Worm (Caenorhabditis elegans) whole organism, young adult: ENCODE results near the gene F01D5.3.

Experiments
- C06A6.2 ChIP-seq: fragments of 200-800 bp; sonication (Bioruptor generic); conservative IDR thresholded peaks from 2 replicates; pipeline ENCODE4 v1.3.6; 2022; ENCODE audit warnings: missing genetic modification characterization, missing compliant biosample characterization
- F52B5.7 ChIP-seq: sonication (generic microtip); optimal IDR thresholded peaks from 2 replicates; lab custom pipeline; 2016; ENCODE audit warnings: mild to moderate bottlenecking, missing genetic modification characterization, missing compliant biosample characterization
- F57A8.1 ChIP-seq: fragments of 200-800 bp; sonication (Bioruptor generic); optimal IDR thresholded peaks from 2 replicates; lab custom pipeline; 2018; ENCODE audit warnings: mild to moderate bottlenecking, missing genetic modification characterization, moderate library complexity, missing compliant biosample characterization
- F57C9.4 ChIP-seq: sonication (generic microtip); optimal IDR thresholded peaks from 2 replicates; lab custom pipeline; 2017; ENCODE audit warnings: mild to moderate bottlenecking, missing genetic modification characterization, missing compliant biosample characterization
- T26A5.8 ChIP-seq: sonication (generic microtip); optimal IDR thresholded peaks from 2 replicates; lab custom pipeline; 2016; ENCODE audit warnings: missing genetic modification characterization, missing compliant biosample characterization
- ama-1 ChIP-seq, 3 experiments: fragments of 150-350 bp in 1 of 3; sonication (generic microtip) in 2 of 3; optimal IDR thresholded peaks; 2 replicates each; lab custom pipeline; 2014 to 2018; ENCODE audit warnings: missing biosample characterization in 2 of 3, missing genetic modification characterization in 2 of 3, missing genetic modification reagents in 2 of 3
- aptf-3 ChIP-seq: fragments of 200-800 bp; sonication (Bioruptor generic); IDR thresholded peaks from 2 replicates; pipeline ENCODE4 v1.3.6; 2022; ENCODE audit warnings: missing genetic modification characterization, missing compliant biosample characterization
- athp-1 ChIP-seq: sonication (generic microtip); optimal IDR thresholded peaks from 2 replicates; lab custom pipeline; 2017; ENCODE audit warnings: mild to moderate bottlenecking, missing genetic modification characterization, missing compliant biosample characterization
- attf-6 ChIP-seq: fragments of 200-800 bp; sonication (Bioruptor generic); IDR thresholded peaks from 2 replicates; pipeline ENCODE4 v1.3.6; 2022; ENCODE audit warnings: missing genetic modification reagents, missing genetic modification characterization, missing compliant biosample characterization
- cebp-2 ChIP-seq: fragments of 200-800 bp; sonication (Bioruptor generic); IDR thresholded peaks from 2 replicates; pipeline ENCODE4 v1.3.6; 2022; ENCODE audit warnings: missing genetic modification characterization, missing compliant biosample characterization
- dpl-1 ChIP-seq: fragments of 150-350 bp; optimal IDR thresholded peaks from 2 replicates; lab custom pipeline; 2014; ENCODE audit warnings: missing biosample characterization, missing genetic modification reagents, missing genetic modification characterization
- egrh-3 ChIP-seq: fragments of 200-800 bp; sonication (Bioruptor generic); IDR thresholded peaks from 2 replicates; pipeline ENCODE4 v1.3.6; 2022; ENCODE audit warnings: missing genetic modification reagents, missing genetic modification characterization, missing compliant biosample characterization
- hrde-1 ChIP-seq: sonication (generic microtip); optimal IDR thresholded peaks from 2 replicates; lab custom pipeline; 2016; ENCODE audit warnings: missing genetic modification characterization, mild to moderate bottlenecking, missing compliant biosample characterization, moderate library complexity, missing genotype, missing genetic modification reagents, borderline replicate concordance
- hsf-1 ChIP-seq: fragments of 200-800 bp; sonication (Bioruptor generic); IDR thresholded peaks from 2 replicates; pipeline ENCODE4 v1.3.6; 2022; ENCODE audit warnings: missing genetic modification reagents, missing genetic modification characterization, missing compliant biosample characterization
- let-526 ChIP-seq: fragments of 200-800 bp; sonication (Bioruptor generic); IDR thresholded peaks from 2 replicates; pipeline ENCODE4 v1.3.6; 2022; ENCODE audit warnings: missing genetic modification reagents, missing genetic modification characterization, missing compliant biosample characterization
- let-607 ChIP-seq, 2 experiments: fragments of 200-800 bp in 1 of 2; sonication (Bioruptor generic) in 1 of 2; sonication (generic microtip) in 1 of 2; optimal IDR thresholded peaks; 2 replicates each; lab custom pipeline; 2016 to 2018; ENCODE audit warnings: mild to moderate bottlenecking in 2 of 2, missing compliant biosample characterization in 2 of 2, missing genetic modification characterization in 2 of 2, moderate library complexity in 2 of 2, missing genotype in 1 of 2
- lsy-27 ChIP-seq: sonication (generic microtip); optimal IDR thresholded peaks from 2 replicates; lab custom pipeline; 2017; ENCODE audit warnings: missing genetic modification characterization, mild to moderate bottlenecking, missing compliant biosample characterization, antibody characterized with exemption, missing genotype, borderline replicate concordance; ENCODE audit not compliant: insufficient read depth
- mcd-1 ChIP-seq: fragments of 200-800 bp; sonication (Bioruptor generic); IDR thresholded peaks from 2 replicates; pipeline ENCODE4 v1.3.6; 2022; ENCODE audit warnings: missing genetic modification reagents, missing genetic modification characterization, missing compliant biosample characterization
- nfyb-1 ChIP-seq: fragments of 200-800 bp; sonication (Bioruptor generic); IDR thresholded peaks from 2 replicates; pipeline ENCODE4 v1.3.6; 2022; ENCODE audit warnings: missing genetic modification reagents, missing genetic modification characterization, missing compliant biosample characterization
- nhr-179 ChIP-seq: sonication (generic microtip); optimal IDR thresholded peaks from 2 replicates; lab custom pipeline; 2016; ENCODE audit warnings: mild to moderate bottlenecking, missing genetic modification characterization, missing compliant biosample characterization
- nhr-80 ChIP-seq: sonication (generic microtip); optimal IDR thresholded peaks from 2 replicates; lab custom pipeline; 2016; ENCODE audit warnings: missing genetic modification characterization, missing compliant biosample characterization
- sdz-38 ChIP-seq: sonication (generic microtip); optimal IDR thresholded peaks from 2 replicates; lab custom pipeline; 2016; ENCODE audit warnings: missing genotype, missing genetic modification characterization, missing compliant biosample characterization
- snpc-1.3 ChIP-seq: sonication (generic microtip); optimal IDR thresholded peaks from 2 replicates; lab custom pipeline; 2017; ENCODE audit warnings: missing genetic modification characterization, mild to moderate bottlenecking, missing compliant biosample characterization, antibody characterized with exemption, moderate library complexity, missing genotype, missing genetic modification reagents; ENCODE audit not compliant: insufficient read depth
- snpc-4 ChIP-seq, 5 experiments: fragments of 150-350 bp in 1 of 5; sonication (generic microtip) in 4 of 5; optimal IDR thresholded peaks; 2 replicates each; lab custom pipeline; 2014 to 2018; ENCODE audit warnings: missing genetic modification characterization in 5 of 5, missing biosample characterization in 3 of 5, antibody characterized with exemption in 2 of 5, mild to moderate bottlenecking in 2 of 5, missing compliant biosample characterization in 2 of 5, missing genotype in 2 of 5, moderate library complexity in 2 of 5, missing genetic modification reagents in 1 of 5
- tbx-9 ChIP-seq: sonication (generic microtip); optimal IDR thresholded peaks from 2 replicates; lab custom pipeline; 2016; ENCODE audit warnings: borderline replicate concordance, missing genetic modification characterization, inconsistent platforms, missing compliant biosample characterization
- tlf-1 ChIP-seq: fragments of 200-800 bp; sonication (Bioruptor generic); optimal IDR thresholded peaks from 2 replicates; lab custom pipeline; 2018; ENCODE audit warnings: mild to moderate bottlenecking, missing genetic modification characterization, missing compliant biosample characterization
- zfh-2 ChIP-seq: fragments of 200-800 bp; sonication (Bioruptor generic); conservative IDR thresholded peaks from 2 replicates; pipeline ENCODE4 v1.3.6; 2022; ENCODE audit warnings: missing genetic modification reagents, missing genetic modification characterization, missing compliant biosample characterization
- zim-3 ChIP-seq: sonication (generic microtip); optimal IDR thresholded peaks from 2 replicates; lab custom pipeline; 2017; ENCODE audit warnings: mild to moderate bottlenecking, missing genetic modification characterization, moderate library complexity, missing compliant biosample characterization
- ztf-3 ChIP-seq: fragments of 200-800 bp; sonication (Bioruptor generic); optimal IDR thresholded peaks from 2 replicates; lab custom pipeline; 2018; ENCODE audit warnings: mild to moderate bottlenecking, missing genetic modification characterization, missing compliant biosample characterization

The F01D5.3 gene

DNA sequence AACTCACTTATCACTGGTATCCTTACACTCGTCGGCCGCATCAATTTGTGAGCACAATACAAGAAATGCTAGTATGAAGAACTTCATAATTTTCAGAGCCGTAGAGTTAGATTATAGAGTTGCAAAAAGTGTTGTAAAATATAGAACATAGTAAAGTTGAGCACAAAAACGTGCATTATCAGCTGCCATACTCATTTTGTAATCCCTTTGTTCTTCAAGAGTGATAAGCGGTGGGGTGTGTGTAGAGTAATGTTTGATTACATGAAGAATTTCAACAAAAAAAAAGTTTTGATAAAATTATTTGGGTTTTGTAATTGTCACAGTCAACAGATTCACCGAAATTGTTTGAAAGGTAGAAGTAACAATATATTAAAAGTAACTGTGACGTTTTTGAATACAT is 17.0 kb downstream of the F01D5.3 start, which contains the start of the genes Y39G8B.13 and Y39G8B.10:
Gene Y39G8B.13 (minus strand): TSS at position 125 of the 400 bp plus-strand sequence.
Gene Y39G8B.10 (minus strand): TSS at position 193 of the 400 bp plus-strand sequence.
- TF ChIP-seq attf-6 (no peak), athp-1 (tag; lab: Kevin White, UChicago) (no peak), cebp-2 (GFP tag; lab: Robert Waterston, UW) (no peak), hrde-1 (tag; lab: Kevin White, UChicago) (no peak), F57C9.4 (tag; lab: Kevin White, UChicago) (no peak), sdz-38 (tag; lab: Kevin White, UChicago) (no peak), F52B5.7 (tag; lab: Kevin White, UChicago) (no peak)

DNA sequence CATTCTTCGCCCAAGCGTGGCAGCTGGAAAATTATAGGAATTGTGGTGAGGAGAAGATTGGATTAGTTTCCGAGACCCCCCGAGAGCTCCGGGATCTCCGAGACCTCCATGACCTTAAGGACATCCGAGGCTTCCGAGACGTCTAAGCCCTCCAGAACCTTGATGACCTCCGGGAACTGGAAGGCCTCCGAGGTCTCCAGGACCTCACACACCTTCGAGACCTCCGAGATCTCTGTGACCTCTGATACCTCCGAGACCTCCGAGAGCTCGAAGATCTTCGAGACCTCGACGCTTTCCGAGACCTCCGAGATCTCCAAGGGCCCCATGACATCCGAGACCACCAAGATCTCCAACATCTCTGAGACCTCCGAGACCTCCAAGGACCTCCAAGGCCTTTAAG is 17.7 kb downstream of the F01D5.3 start:
- TF ChIP-seq dpl-1 (no peak), zfh-2 (GFP tag; lab: Robert Waterston, UW) (peak; percentile 72; the same call in 1 of the 2 replicates), egrh-3 (GFP tag; lab: Robert Waterston, UW) (peak; percentile 79)

ce11 chrII:13981819-13982218 is 18.1 kb downstream of the F01D5.3 start:
- TF ChIP-seq snpc-4 (GFP tag; optimal IDR thresholded peaks at IDR 0.05; lab: Kevin White, UChicago) = no peak
- no peak for TF ChIP-seq snpc-4 (tag; optimal IDR thresholded peaks at IDR 0.05; lab: Kevin White, UChicago)
- TF ChIP-seq F57A8.1 (GFP tag; lab: Kevin White, UChicago) = no peak
- TF ChIP-seq, all 124 proteins: peak for 0

DNA sequence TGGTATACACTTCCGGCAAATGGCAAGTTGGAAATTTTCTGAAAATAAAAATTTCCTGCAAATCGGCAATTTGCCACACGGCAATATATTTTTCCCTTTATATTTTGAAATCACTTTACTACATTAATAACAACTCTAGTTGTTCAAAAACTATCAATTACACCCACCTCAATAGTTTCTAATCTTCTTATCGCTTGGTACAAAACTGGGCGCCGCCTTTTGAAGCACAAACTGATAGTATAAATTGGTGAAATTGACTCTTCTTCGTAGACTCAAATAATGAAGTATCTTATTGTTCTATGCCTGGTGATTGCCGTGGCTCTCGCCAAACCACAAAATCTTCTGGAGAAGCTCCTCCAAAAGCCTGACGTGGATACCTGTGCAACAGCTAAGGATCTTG is 18.8 kb downstream of the F01D5.3 start, which contains the start of gene Y39G8B.9:
Gene Y39G8B.9 (plus strand): TSS at position 269 of the 400 bp plus-strand sequence.
- TF ChIP-seq let-607 (tag; optimal IDR thresholded peaks at IDR 0.05; lab: Kevin White, UChicago) (no peak), nhr-80 (tag; lab: Kevin White, UChicago) (peak; percentile 25)

- TF ChIP-seq tbx-9 (tag; lab: Kevin White, UChicago) (no peak), C06A6.2 (no peak), aptf-3 (no peak), lsy-27 (tag; lab: Kevin White, UChicago) (no peak), tlf-1 (GFP tag; lab: Kevin White, UChicago) (no peak), ama-1 (optimal IDR thresholded peaks at IDR 0.05; lab: Kevin White, UChicago) (no peak), ama-1 (GFP tag; optimal IDR thresholded peaks at IDR 0.05; lab: Kevin White, UChicago) (no peak), mcd-1 (no peak), sdz-38 (tag; lab: Kevin White, UChicago) (no peak), T26A5.8 (tag; lab: Kevin White, UChicago) (no peak), snpc-1.3 (tag; lab: Kevin White, UChicago) (no peak), nfyb-1 (GFP tag; lab: Robert Waterston, UW) (no peak), let-526 (GFP tag; lab: Robert Waterston, UW) (no peak), zim-3 (no peak), nhr-179 (tag; lab: Kevin White, UChicago) (no peak), ztf-3 (GFP tag; lab: Kevin White, UChicago) (no peak), hsf-1 (GFP tag; lab: Robert Waterston, UW) (no peak)
Observed at ce11 chrII:13979833-13980513, 20.0 kb downstream of the F01D5.3 start, which contains the start of gene sre-48. TSS of gene sre-48 (minus strand) at chrII:13979883.
